Fruit fly (Drosophila melanogaster): ENCODE measurements around the gene Ccz1.

Gene Ccz1

DNA sequence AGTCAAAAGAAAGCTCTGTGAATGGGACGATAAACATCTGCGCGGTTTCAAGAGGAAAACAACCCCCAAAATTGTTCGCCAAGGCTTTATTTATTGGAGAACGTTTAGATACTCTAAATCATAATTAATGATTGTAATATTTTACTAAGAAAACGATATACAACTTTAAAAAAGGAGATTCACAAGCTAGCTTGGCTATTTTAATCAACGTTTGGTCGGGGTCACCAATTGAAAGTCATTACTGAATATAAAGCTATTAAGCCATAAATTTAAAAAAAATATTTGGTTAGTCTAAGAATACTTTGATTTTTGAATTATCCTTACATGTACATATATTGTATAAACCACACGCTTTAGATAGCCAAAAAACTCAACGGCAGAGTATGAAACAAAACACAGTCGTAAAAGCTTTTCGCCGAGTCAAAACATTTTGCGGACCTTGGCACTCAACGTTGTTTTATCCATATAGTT lies 6.8 kb downstream of the Ccz1 start, which contains the start of gene Fie:
Gene Fie, plus strand, starts transcription at position 421 of the 471 bp plus-strand sequence.
- TF ChIP-seq noc (tag; optimal IDR thresholded peaks at IDR 0.05), result peak; percentile 16

DNA sequence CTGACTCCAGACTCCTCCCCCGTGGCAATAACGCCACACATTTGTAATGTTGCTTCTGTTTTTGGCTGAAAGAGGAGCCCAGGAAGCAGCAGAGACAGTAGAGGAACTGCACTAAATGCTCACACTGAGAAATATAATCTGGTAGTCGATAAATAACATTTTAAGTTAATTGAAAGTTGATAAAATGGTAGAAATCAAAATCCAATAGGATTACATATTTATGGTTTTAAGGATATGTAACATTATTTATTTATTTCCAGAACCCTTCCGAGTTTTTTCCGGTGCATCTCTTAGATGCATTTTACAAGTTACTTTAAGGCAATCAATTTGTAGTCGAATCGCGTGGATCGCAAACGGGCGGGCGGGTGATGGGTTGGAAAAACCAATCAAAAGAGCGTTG lies 8.1 kb downstream of the Ccz1 start:
- no peak for TF ChIP-seq noc (tag; optimal IDR thresholded peaks at IDR 0.05)

DNA sequence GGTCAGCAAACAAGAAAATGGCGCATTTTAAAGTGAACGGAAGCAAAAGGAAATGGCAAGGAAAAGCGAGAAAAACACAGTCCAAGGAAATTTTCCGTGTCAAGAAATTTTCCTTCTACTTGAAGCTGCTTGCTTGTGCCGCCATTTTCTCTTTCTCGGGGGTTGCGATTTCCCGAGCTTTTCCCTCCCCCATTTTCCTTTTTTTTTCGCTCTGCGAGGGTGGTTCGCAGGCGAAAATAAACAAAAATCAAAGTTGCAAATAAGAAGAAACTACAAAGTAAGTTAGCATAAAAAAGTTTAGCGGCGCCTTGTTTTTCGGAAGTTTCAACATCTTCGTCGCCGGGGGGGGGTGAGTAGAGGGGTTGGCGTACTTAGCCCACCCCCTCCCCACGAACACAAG lies 11.6 kb downstream of the Ccz1 start:
- no peak for TF ChIP-seq noc (tag; optimal IDR thresholded peaks at IDR 0.05)

DNA sequence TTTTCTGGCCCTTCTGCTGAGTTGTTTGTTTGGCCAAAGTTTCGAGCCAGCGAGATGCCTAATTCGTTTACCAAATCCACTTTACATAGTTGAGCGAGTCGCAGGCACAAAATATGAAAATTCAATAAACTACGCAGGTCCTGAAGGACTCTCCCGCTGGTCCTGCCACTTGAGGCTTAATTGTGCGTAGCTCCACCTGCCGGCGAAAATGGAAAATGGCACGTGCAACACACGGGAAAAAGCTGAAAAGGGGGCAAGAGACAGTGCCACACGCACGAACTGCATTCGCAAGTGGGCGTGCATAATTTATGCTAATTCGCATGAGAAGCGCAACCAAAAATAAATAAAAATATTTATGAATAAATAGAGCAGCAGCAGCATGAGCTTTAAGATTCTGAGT lies 13.0 kb downstream of the Ccz1 start:
- TF ChIP-seq noc (tag; optimal IDR thresholded peaks at IDR 0.05), result no peak

DNA sequence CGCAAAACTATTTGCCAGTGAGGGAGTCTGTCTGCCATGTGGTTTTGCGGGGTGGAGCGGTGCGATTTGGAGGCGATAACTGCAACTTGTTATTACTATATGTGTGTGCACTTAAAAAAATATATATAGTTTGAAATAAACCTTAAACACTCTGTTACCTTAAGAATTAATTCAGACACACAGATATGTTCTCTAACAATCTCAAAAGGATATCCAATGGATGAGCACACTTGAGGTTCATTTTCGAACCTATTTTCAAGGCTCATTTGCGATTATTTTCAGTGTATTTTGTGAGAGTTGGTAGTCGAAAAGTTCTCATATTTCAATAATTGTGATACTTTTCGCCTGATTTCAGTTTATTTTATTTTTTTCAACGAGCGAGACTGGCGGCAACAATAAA lies 16.9 kb downstream of the Ccz1 start:
- TF ChIP-seq noc (tag; optimal IDR thresholded peaks at IDR 0.05), result no peak

DNA sequence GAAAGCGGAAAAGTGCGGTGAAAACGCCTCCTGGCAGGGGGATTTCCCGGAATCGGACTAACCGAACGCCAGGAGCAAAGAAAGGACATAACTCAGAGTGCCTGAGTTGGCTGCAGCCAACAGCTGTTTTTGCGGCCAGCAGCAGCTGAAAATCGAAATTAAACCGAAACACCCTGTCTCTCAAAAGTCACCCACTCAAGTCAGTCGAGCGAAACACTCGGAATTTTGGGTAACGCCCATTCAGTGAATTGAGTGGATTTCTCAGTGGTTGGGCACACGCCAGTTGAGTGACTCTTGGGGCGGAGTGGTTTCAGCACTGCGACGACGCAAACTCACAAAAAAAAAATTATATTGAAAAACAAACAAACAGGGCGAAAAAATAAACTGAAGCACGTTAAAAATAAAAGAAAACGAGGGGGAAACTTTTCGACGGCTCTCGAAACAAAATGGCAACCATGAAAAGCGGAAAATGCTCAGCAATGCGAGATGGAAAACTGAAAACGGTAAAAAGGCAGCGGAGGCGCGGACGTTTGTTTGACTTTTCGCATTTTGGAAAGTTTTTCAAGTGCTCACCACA lies 20.1 kb downstream of the Ccz1 start:
- TF ChIP-seq noc (tag; optimal IDR thresholded peaks at IDR 0.05), result no peak

DNA sequence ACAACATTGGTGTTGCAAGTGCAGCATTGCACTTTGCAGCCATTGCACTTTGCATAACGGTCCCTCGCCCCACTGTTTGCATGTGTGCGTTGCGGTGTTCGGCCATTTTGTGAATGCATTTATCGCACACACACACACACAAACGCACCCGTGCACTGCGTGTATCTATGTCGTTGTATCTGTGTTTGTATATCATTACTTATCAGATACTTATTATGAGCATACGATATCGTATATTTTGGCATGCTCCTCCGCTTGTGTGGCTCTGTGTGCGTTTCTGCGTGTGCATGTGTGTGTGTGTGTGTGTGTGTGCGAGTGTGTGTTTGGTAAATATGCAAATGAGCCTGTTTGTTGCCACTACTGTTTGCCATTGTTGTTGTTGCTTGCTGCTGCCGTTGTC lies 22.1 kb downstream of the Ccz1 start:
- no peak for TF ChIP-seq noc (tag; optimal IDR thresholded peaks at IDR 0.05)

DNA sequence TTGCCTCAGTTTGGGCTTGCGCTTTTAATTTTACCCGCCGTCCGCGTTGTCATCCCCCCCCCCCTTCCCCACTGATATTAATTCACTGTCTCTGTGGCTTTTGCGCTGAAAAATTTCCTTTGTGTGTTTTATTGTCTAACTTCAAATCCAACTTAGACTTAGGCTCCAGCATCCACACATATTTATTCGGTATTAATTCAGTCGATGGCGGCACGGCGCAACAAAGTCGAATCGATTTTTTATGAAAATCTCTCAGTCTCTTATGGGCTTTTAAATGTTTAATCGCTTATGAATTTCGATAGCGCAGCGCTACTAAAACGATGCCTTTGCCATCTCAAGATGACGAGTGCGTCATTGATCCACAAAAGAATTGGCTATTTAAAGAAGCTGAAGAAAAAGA lies 23.0 kb downstream of the Ccz1 start:
- TF ChIP-seq noc (tag; optimal IDR thresholded peaks at IDR 0.05), result peak; percentile 10

DNA sequence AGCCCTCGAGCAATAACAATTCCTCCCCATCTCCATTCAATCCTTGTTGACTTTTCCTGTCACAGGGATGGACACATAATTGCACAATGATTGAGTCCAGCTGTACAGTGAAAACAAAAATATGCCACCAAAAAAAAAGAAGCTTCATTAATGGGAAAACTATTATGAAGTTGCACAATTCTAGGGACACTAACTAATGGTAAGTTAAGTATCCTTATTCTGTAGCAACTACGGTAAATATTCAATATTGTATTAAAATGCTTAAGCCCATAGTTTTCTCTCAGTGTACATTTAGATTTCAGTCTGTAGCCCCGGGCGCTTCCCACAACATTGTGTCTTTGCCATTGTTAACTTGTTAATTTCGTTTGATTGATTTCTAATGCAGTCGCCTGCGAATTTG lies 24.0 kb downstream of the Ccz1 start:
- no peak for TF ChIP-seq noc (tag; optimal IDR thresholded peaks at IDR 0.05)

DNA sequence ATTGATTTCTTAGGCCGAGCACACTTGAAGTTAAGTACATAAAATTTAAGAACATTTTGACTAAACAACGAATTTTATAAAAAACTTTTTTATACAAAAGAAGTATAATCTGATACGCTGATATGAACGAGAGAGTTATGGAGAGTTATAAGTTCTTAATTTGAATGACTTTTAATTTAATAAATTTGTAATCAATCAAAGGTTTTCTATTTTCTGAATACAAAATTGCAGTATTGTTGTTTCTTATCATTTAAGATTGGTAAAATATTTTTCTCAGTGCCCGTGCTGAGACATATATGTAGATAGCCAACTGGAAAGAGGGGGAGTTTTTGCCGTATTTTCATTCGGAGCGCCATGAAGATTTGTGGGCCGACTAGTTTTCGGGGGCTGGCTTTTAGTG lies 25.9 kb downstream of the Ccz1 start:
- no peak for TF ChIP-seq noc (tag; optimal IDR thresholded peaks at IDR 0.05)

DNA sequence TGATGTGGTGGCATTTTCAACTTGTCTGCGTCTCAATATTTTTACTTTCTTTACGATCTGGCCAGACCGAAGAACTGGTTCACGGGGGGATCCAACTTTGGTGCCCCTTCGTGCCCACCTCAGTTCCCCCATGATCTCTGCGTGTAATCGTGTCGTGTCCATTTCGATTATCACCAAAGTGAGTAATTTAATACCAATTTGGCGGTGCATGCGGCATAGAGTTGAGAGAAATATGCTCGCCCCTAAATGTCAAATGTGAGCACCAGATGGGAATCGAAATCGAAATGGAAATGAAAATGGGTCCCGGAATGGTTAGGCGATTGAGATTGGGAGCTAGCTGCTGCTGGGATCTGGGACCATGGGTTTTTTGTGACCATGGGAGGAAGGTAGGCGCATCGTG lies 27.7 kb downstream of the Ccz1 start:
- TF ChIP-seq noc (tag; optimal IDR thresholded peaks at IDR 0.05), result no peak

DNA sequence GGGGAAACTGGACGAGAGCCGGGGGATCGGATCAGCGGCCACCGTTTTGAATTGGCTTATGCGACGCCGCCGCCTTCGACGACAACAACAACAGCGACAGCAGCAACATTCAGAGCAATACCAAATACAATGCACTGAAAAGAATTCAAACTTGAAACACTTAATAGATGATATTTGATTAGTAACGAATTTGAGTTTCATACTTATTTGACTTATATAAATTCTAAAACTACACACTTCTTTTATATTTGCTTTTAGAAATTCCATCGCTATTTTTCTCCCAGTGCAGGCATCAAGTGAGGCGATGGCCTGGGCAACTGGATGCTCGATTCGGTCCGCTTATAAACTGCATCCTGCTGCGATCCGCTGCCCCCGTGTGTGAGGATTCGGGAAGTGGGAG lies 30.9 kb downstream of the Ccz1 start:
- TF ChIP-seq noc (tag; optimal IDR thresholded peaks at IDR 0.05), result no peak

DNA sequence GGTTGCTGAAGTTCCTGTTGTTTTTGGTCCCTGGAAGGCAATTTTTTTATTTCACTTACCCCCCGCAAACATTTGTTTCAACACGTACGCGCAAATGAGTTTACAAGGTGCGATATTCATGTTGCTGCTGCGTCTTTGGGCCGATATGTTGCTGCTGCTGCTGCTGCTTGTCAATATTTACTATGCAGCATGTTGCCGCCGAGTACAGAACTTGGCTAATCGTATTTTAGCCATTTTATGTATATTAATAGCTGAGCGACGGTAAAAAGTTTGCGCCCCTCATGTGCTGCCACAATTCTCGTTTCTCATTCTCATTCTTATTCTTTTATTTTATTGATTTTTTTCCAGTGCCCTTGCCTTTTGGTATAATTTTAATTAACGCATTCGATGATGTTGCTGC lies 32.5 kb downstream of the Ccz1 start:
- no peak for TF ChIP-seq noc (tag; optimal IDR thresholded peaks at IDR 0.05)

DNA sequence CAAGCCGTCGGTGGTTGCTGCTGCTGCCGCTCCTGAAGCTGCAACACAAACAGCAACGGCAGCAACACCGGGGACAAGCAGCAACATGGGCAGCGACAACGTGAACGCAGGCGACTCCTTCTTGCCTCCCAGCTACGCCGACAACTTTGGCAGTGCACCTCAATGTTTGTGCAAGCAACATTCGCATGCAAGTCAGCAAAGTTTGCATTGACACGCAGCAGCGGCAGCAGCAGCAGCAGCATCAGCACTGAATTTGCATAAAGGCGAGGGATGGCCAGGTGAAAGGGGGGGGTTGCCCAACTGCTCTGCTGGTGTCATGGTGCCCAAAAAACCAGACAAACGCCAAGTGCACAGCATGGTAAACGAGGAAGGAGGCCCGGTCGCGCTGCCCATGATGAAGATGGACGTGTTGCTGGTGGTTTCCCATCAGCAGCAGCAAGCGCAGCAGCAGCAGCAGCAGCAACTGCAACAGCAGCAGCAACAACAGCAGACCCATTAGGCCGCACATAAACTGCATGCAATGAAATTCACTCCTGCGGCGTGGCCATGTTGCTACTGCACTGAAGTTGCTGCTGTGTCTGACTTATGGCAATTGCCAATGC lies 33.6 kb downstream of the Ccz1 start:
- TF ChIP-seq noc (tag; optimal IDR thresholded peaks at IDR 0.05), result no peak

DNA sequence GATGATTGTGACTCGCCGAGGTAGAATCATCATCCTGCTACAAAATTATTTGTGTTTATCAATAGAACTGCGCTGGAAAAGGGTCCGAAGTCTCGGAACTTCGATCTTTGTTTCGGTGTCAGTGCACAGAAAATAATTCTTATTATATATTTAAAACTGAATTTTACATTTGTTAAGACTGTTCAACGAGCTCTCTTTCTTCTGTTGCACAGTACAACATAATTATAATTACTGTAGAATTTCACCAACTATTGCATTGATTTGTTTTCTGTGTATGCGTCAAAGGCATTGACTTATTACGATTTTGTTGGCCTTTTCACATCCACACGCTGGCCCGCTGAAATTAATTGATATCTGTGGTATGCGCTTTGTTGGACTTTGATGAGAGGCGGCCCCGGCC lies 35.5 kb downstream of the Ccz1 start:
- TF ChIP-seq noc (tag; optimal IDR thresholded peaks at IDR 0.05), result no peak

DNA sequence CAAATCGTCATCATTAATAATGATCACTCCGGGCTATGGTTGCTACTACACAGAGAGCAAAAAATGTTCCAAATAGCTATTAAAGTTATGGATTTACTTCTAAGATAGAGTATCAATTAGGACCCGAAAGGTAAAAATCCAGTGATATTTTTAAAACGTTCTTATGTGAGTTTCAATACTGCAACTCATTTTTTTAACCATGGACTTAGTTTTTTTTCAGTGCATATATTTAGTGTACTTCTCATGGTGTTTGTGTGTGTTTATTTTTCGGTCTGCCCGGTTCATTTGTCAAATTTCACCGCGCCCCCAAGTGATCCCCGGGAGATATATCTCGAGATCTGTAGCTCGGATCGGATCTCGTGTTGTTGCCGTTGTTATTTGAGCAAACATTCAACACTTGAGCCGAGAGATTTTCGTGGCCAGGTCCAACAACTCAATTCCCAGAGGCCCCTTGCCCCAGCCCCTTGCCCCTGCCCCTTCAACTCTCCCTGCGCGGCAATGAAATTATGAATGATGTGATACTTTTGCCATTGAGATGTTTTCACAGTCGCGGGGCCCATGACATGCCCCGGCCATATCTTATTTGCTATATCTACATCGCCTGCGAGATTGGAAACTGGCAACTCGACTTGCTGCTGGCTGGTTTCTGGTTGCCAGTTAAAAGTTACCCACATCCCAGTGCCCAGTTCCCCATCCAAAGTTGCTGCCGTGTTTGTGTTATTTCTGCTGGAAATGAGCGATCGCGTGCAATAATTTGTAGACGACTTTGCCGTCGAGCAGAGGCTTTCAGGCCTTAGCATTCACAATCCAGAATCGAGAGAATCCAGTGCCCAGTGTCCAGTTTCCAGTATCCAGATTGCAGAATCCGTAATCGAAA lies 36.2 kb downstream of the Ccz1 start:
- TF ChIP-seq noc (tag; optimal IDR thresholded peaks at IDR 0.05), result no peak

DNA sequence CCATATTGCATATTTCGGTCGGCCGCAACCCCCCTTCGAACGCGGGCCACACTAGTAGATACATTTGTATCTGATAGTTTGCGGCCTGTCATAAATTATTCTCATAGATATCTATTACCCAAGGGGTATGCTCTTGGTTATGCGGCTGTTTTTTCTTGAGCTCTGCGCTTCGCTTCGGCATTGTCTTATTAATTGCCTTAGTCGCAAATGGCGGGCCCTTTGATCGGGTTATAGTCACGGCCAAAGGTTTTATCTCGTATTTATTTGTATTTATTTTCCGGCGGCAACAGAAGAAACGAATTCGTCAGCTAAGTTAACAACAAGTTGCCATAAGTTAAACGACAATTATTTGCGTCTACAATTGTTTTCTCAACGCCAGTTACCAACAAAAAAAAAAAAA lies 43.0 kb downstream of the Ccz1 start:
- no peak for TF ChIP-seq noc (tag; optimal IDR thresholded peaks at IDR 0.05)
